Fruit fly (Drosophila melanogaster): Measurements from ENCODE around the gene NijA.

NijA gene

dm6 chr3L:10648431-10648830 is 48.2 kb downstream of the NijA start (continued):
- TF ChIP-seq ato (GFP tag; IDR thresholded peaks at IDR 0.05; ENCODE audit: partially characterized antibody) (no peak), Sin3A (optimal IDR thresholded peaks at IDR 0.05) (no peak), pzg (GFP tag; optimal IDR thresholded peaks at IDR 0.05) (no peak)

DNA sequence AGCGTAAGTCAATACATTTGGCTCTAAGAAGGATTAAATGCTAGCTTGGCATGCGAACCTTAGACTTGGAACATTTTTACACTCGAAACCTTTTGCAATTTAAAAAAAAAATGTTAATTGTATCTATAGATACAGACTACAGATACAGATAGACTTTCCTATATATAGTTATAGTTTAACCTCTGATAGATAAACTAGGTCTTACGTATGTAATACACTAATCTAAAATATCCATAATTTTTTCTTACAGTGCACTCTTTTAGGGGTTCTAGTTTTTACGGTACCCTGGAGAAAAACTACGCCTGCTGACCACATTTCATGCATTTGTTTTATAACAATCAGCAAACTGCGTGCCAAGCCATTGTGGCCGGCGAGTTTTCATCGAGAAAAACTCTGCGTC is 49.5 kb downstream of the NijA start:
- TF ChIP-seq esg (GFP tag; conservative IDR thresholded peaks at IDR 0.05) (0 out of 2 replicates have a peak, but pooled peaks have one; percentile 5), gcm2 (GFP tag; optimal IDR thresholded peaks at IDR 0.05) (no peak), row (GFP tag; IDR thresholded peaks at IDR 0.05) (peak; percentile 8; the same call in 1 of the 3 replicates), seq (GFP tag; IDR thresholded peaks at IDR 0.05) (no peak), CG11398 (GFP tag; optimal IDR thresholded peaks at IDR 0.05) (no peak), crp (GFP tag; optimal IDR thresholded peaks at IDR 0.05) (no peak), CG8765 (GFP tag; IDR thresholded peaks at IDR 0.05) (no peak), sens (GFP tag) (peak; percentile 58), Gsc (GFP tag; IDR thresholded peaks at IDR 0.05) (no peak)

DNA sequence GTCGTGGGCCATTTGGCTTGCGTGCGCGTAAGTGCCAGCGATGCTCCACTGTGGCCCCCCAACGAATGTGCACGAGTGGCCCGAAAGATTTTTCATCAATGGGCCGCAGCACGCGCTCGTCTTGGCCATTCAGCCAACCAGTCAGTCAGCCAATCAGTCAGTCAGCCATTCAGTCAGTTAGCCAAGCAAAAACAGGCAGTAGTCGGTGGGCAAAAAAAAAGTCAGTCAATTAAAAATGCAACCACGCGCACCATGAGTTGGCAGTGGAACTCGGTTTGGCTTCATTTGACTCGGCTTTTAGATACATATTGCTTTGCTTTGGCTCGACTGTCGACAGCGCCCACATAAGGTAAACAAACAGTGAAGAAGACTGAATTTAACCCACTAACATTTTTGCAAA is 50.7 kb downstream of the NijA start:
- TF ChIP-seq chinmo (GFP tag; IDR thresholded peaks at IDR 0.05; ENCODE audit: partially characterized antibody) (peak; percentile 43; the same call in 1 of the 4 replicates), CG11247 (GFP tag; IDR thresholded peaks at IDR 0.05) (0 out of 2 replicates have a peak, but pooled peaks have one; percentile 28), CG14441 (GFP tag; IDR thresholded peaks at IDR 0.05) (peak; percentile 2; the same call in 1 of the 2 replicates), CG12769 (tag; optimal IDR thresholded peaks at IDR 0.05) (peak; percentile 12), z (GFP tag; IDR thresholded peaks at IDR 0.05) (0 out of 3 replicates have a peak, but pooled peaks have one; percentile 9), CG32532 (GFP tag; IDR thresholded peaks at IDR 0.05) (peak; percentile 37; the same call in 1 of the 2 replicates), sr (GFP tag; IDR thresholded peaks at IDR 0.05) (peak; percentile 62; the same call in 1 of the 3 replicates), CG5953 (GFP tag; IDR thresholded peaks at IDR 0.05) (peak; percentile 7; the same call in 1 of the 2 replicates), NC2β (GFP tag; optimal IDR thresholded peaks at IDR 0.05) (no peak), row (GFP tag; IDR thresholded peaks at IDR 0.05) (peak; percentile 29; the same call in 1 of the 3 replicates), Sox102F (GFP tag; optimal IDR thresholded peaks at IDR 0.05) (no peak), ci (GFP tag; IDR thresholded peaks at IDR 0.05) (peak; percentile 46; the same call in 1 of the 3 replicates), Gsc (GFP tag; IDR thresholded peaks at IDR 0.05) (no peak), CG10654 (GFP tag; optimal IDR thresholded peaks at IDR 0.05) (no peak), vvl (GFP tag; IDR thresholded peaks at IDR 0.05) (peak; percentile 42; the same call in 1 of the 2 replicates), Awh (GFP tag; IDR thresholded peaks at IDR 0.05) (0 out of 2 replicates have a peak, but pooled peaks have one; percentile 20), CG8281 (tag; optimal IDR thresholded peaks at IDR 0.05) (peak; percentile 97), grau (tag; optimal IDR thresholded peaks at IDR 0.05) (peak; percentile 43), CG2889 (GFP tag; IDR thresholded peaks at IDR 0.05) (0 out of 3 replicates have a peak, but pooled peaks have one; percentile 39), CG16779 (GFP tag; IDR thresholded peaks at IDR 0.05) (0 out of 2 replicates have a peak, but pooled peaks have one; percentile 25), Med (GFP tag) (peak; percentile 7), CG6683 (GFP tag; optimal IDR thresholded peaks at IDR 0.05) (no peak), Oaz (GFP tag; IDR thresholded peaks at IDR 0.05) (0 out of 2 replicates have a peak, but pooled peaks have one; percentile 21)
